Worm (Caenorhabditis elegans): ENCODE results near the gene tim-1.

DNA sequence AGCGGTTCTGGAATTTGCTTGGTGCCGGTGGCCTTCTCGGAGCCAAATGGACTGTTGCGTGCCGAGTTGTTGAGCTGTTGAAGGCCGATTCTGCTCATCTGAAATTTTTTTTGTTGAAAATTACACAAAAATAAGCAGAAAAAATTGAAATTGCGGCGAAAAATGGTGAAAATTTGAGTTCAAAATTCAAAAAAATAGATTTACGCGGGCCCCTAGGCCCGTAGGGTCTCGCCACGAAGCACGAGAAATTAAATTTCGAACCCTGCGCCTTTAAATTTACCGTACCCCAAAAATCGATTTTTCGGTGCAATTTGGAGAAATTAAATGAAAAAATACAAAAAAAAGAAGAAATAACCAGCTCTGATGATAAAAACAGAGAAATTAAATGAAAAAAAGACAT lies 24.7 kb downstream of the tim-1 start, which contains the start of gene gmn-1:
- TF ChIP-seq tbx-8 (GFP tag; optimal IDR thresholded peaks at IDR 0.05) (no peak), snpc-4 (tag; optimal IDR thresholded peaks at IDR 0.05) (no peak), pha-4 (tag; optimal IDR thresholded peaks at IDR 0.05) (no peak), mep-1 (tag; optimal IDR thresholded peaks at IDR 0.05) (no peak), nhr-237 (tag; optimal IDR thresholded peaks at IDR 0.05) (no peak), ztf-11 (tag; optimal IDR thresholded peaks at IDR 0.05) (no peak), elt-3 (tag; optimal IDR thresholded peaks at IDR 0.05) (no peak), sem-2 (GFP tag; optimal IDR thresholded peaks at IDR 0.05) (no peak), zip-8 (tag; optimal IDR thresholded peaks at IDR 0.05) (no peak), unc-39 (tag; optimal IDR thresholded peaks at IDR 0.05) (no peak), lsy-2 (tag; optimal IDR thresholded peaks at IDR 0.05) (no peak), nhr-28 (tag; optimal IDR thresholded peaks at IDR 0.05) (no peak)

All from whole organism, mixed stage, embryonic.